Fruit fly (Drosophila melanogaster) whole organism, prepupa: ENCODE measurements around the gene CycB3.

ENCODE experiments used
- Blimp-1 ChIP-seq: fragments of 200-800 bp; sonication (Bioruptor generic); optimal IDR thresholded peaks from 3 replicates; lab custom pipeline; 2017; ENCODE audit warnings: missing biosample characterization, missing genetic modification characterization, mild to moderate bottlenecking, moderate library complexity, missing genetic modification reagents
- CG10631 ChIP-seq: fragments of 200-800 bp; sonication (Bioruptor generic); optimal IDR thresholded peaks from 2 replicates; lab custom pipeline; 2016; ENCODE audit warnings: missing biosample characterization, missing genetic modification characterization
- CG11294 ChIP-seq: fragments of 200-800 bp; sonication (Bioruptor generic); IDR thresholded peaks from 2 replicates; pipeline ENCODE4 v1.3.6; 2022; ENCODE audit warnings: missing biosample characterization, missing genetic modification characterization
- CG11902 ChIP-seq: fragments of 200-800 bp; sonication (Bioruptor generic); optimal IDR thresholded peaks from 3 replicates; lab custom pipeline; 2016; ENCODE audit warnings: missing biosample characterization, missing genetic modification characterization
- CG1621 ChIP-seq: fragments of 200-800 bp; sonication (Bioruptor generic); optimal IDR thresholded peaks from 3 replicates; lab custom pipeline; 2018; ENCODE audit warnings: missing biosample characterization, mild to moderate bottlenecking, missing genetic modification characterization
- CG16779 ChIP-seq: fragments of 200-800 bp; sonication (Bioruptor generic); optimal IDR thresholded peaks from 3 replicates; lab custom pipeline; 2017; ENCODE audit warnings: missing biosample characterization, mild to moderate bottlenecking, missing genetic modification characterization
- CG3032 ChIP-seq: fragments of 200-800 bp; optimal IDR thresholded peaks from 2 replicates; lab custom pipeline; 2019; ENCODE audit warnings: missing biosample characterization, mild to moderate bottlenecking, missing genetic modification characterization, moderate library complexity
- CG31627 ChIP-seq: fragments of 200-800 bp; sonication (Bioruptor generic); optimal IDR thresholded peaks from 3 replicates; lab custom pipeline; 2016; ENCODE audit warnings: missing biosample characterization, missing genetic modification characterization
- CG3919 ChIP-seq: fragments of 200-800 bp; sonication (Bioruptor generic); optimal IDR thresholded peaks from 3 replicates; lab custom pipeline; 2016; ENCODE audit warnings: missing biosample characterization, missing genetic modification characterization
- CG4318 ChIP-seq: fragments of 200-800 bp; sonication (Bioruptor generic); optimal IDR thresholded peaks from 3 replicates; lab custom pipeline; 2017; ENCODE audit warnings: missing biosample characterization, mild to moderate bottlenecking, missing genetic modification characterization
- CG6163 ChIP-seq: fragments of 200-800 bp; sonication (Bioruptor generic); IDR thresholded peaks from 3 replicates; pipeline ENCODE4 v1.3.6; 2022; ENCODE audit warnings: missing biosample characterization, missing genetic modification characterization
- CG6276 ChIP-seq: fragments of 200-800 bp; sonication (Bioruptor generic); optimal IDR thresholded peaks from 2 replicates; lab custom pipeline; 2017; ENCODE audit warnings: missing biosample characterization, mild to moderate bottlenecking, missing genetic modification characterization
- CG6792 ChIP-seq: fragments of 200-800 bp; sonication (Bioruptor generic); optimal IDR thresholded peaks from 3 replicates; lab custom pipeline; 2016; ENCODE audit warnings: missing biosample characterization, missing genetic modification characterization
- CG6808 ChIP-seq: fragments of 200-800 bp; sonication (Bioruptor generic); optimal IDR thresholded peaks from 3 replicates; lab custom pipeline; 2017; ENCODE audit warnings: missing biosample characterization, missing genetic modification characterization, mild to moderate bottlenecking, moderate library complexity, missing genetic modification reagents
- CG6854 ChIP-seq: fragments of 200-800 bp; sonication (Bioruptor generic); optimal IDR thresholded peaks from 2 replicates; lab custom pipeline; 2017; ENCODE audit warnings: missing biosample characterization, mild to moderate bottlenecking, missing genetic modification characterization
- CG7368 ChIP-seq: fragments of 200-800 bp; sonication (Bioruptor generic); optimal IDR thresholded peaks from 3 replicates; lab custom pipeline; 2016; ENCODE audit warnings: missing biosample characterization, missing genetic modification characterization
- CG8319 ChIP-seq: fragments of 200-800 bp; sonication (Bioruptor generic); optimal IDR thresholded peaks from 3 replicates; lab custom pipeline; 2016; ENCODE audit warnings: missing biosample characterization, missing genetic modification characterization
- CG9139 ChIP-seq: fragments of 200-800 bp; sonication (Bioruptor generic); optimal IDR thresholded peaks from 3 replicates; lab custom pipeline; 2017; ENCODE audit warnings: missing biosample characterization, mild to moderate bottlenecking, missing genetic modification characterization
- Eip78C ChIP-seq: fragments of 200-800 bp; sonication (Bioruptor generic); peaks from one replicate; lab custom pipeline; 2016; ENCODE audit warnings: missing biosample characterization, missing genetic modification characterization
- Eip93F ChIP-seq: fragments of 200-800 bp; sonication (Bioruptor generic); optimal IDR thresholded peaks from 2 replicates; lab custom pipeline; 2016; ENCODE audit warnings: missing biosample characterization, mild to moderate bottlenecking, missing genetic modification characterization
- Ets21C ChIP-seq: fragments of 200-800 bp; sonication (Bioruptor generic); optimal IDR thresholded peaks from 3 replicates; lab custom pipeline; 2016; ENCODE audit warnings: missing biosample characterization, missing genetic modification characterization
- Ets96B ChIP-seq: fragments of 200-800 bp; optimal IDR thresholded peaks from 2 replicates; lab custom pipeline; 2019; ENCODE audit warnings: missing biosample characterization, mild to moderate bottlenecking, missing genetic modification characterization, moderate library complexity
- Gug ChIP-seq: fragments of 200-800 bp; sonication (Bioruptor generic); IDR thresholded peaks from 2 replicates; pipeline ENCODE4 v1.3.6; 2022; ENCODE audit warnings: missing biosample characterization, missing genetic modification characterization
- Hr39 ChIP-seq: fragments of 200-800 bp; sonication (Bioruptor generic); optimal IDR thresholded peaks from 2 replicates; lab custom pipeline; 2016; ENCODE audit warnings: missing biosample characterization, missing genetic modification characterization
- OdsH ChIP-seq: fragments of 200-800 bp; sonication (Bioruptor generic); optimal IDR thresholded peaks from 3 replicates; lab custom pipeline; 2016; ENCODE audit warnings: missing biosample characterization, missing genetic modification characterization
- Smox ChIP-seq: fragments of 200-800 bp; sonication (Bioruptor generic); optimal IDR thresholded peaks from 3 replicates; lab custom pipeline; 2016; ENCODE audit warnings: missing biosample characterization, missing genetic modification characterization
- achi ChIP-seq: fragments of 200-800 bp; sonication (Bioruptor generic); optimal IDR thresholded peaks from 3 replicates; lab custom pipeline; 2016; ENCODE audit warnings: missing biosample characterization, missing genetic modification characterization
- cyc ChIP-seq: fragments of 200-800 bp; sonication (Bioruptor generic); optimal IDR thresholded peaks from 3 replicates; lab custom pipeline; 2016; ENCODE audit warnings: missing biosample characterization, missing genetic modification characterization
- dac ChIP-seq: fragments of 200-800 bp; sonication (Bioruptor generic); optimal IDR thresholded peaks from 2 replicates; lab custom pipeline; 2017; ENCODE audit warnings: missing biosample characterization, mild to moderate bottlenecking, missing genetic modification characterization
- dsx ChIP-seq: fragments of 200-800 bp; optimal IDR thresholded peaks from 3 replicates; lab custom pipeline; 2019; ENCODE audit warnings: missing biosample characterization, mild to moderate bottlenecking, missing genetic modification characterization, moderate library complexity; ENCODE audit not compliant: poor library complexity, severe bottlenecking
- fd59A ChIP-seq: fragments of 200-800 bp; sonication (Bioruptor generic); optimal IDR thresholded peaks from 2 replicates; lab custom pipeline; 2017; ENCODE audit warnings: missing biosample characterization, mild to moderate bottlenecking, missing genetic modification characterization, missing genetic modification reagents
- fd85E ChIP-seq: fragments of 200-800 bp; sonication (Bioruptor generic); optimal IDR thresholded peaks from 3 replicates; lab custom pipeline; 2016; ENCODE audit warnings: missing biosample characterization, missing genetic modification characterization
- fkh ChIP-seq: fragments of 200-800 bp; sonication (Bioruptor generic); optimal IDR thresholded peaks from 3 replicates; lab custom pipeline; 2017; ENCODE audit warnings: missing biosample characterization, mild to moderate bottlenecking, missing genetic modification characterization, moderate library complexity
- lz ChIP-seq: fragments of 200-800 bp; sonication (Bioruptor generic); optimal IDR thresholded peaks from 3 replicates; lab custom pipeline; 2016; ENCODE audit warnings: missing biosample characterization, missing genetic modification characterization
- net ChIP-seq: fragments of 200-800 bp; sonication (Bioruptor generic); optimal IDR thresholded peaks from 3 replicates; lab custom pipeline; 2016; ENCODE audit warnings: missing biosample characterization, missing genetic modification characterization
- pdm3 ChIP-seq: fragments of 200-800 bp; sonication (Bioruptor generic); optimal IDR thresholded peaks from 3 replicates; lab custom pipeline; 2016; ENCODE audit warnings: missing biosample characterization, missing genetic modification characterization
- spab ChIP-seq: fragments of 200-800 bp; sonication (Bioruptor generic); optimal IDR thresholded peaks from 2 replicates; lab custom pipeline; 2017; ENCODE audit warnings: missing biosample characterization, mild to moderate bottlenecking, missing genetic modification characterization, missing genetic modification reagents
- ss ChIP-seq, 2 experiments: fragments of 200-800 bp; sonication (Bioruptor generic); optimal IDR thresholded peaks; 2 replicates in 1 of 2; 3 replicates in 1 of 2; lab custom pipeline; 2017 to 2018; ENCODE audit warnings: mild to moderate bottlenecking in 2 of 2, missing biosample characterization in 2 of 2, missing genetic modification characterization in 2 of 2, moderate library complexity in 1 of 2
- svp ChIP-seq: fragments of 200-800 bp; sonication (Bioruptor generic); peaks from one replicate; lab custom pipeline; 2016; ENCODE audit warnings: missing biosample characterization, missing genetic modification characterization
- vri ChIP-seq: fragments of 200-800 bp; sonication (Bioruptor generic); optimal IDR thresholded peaks from 3 replicates; lab custom pipeline; 2016; ENCODE audit warnings: missing biosample characterization, mild to moderate bottlenecking, missing genetic modification characterization

CycB3 gene

DNA sequence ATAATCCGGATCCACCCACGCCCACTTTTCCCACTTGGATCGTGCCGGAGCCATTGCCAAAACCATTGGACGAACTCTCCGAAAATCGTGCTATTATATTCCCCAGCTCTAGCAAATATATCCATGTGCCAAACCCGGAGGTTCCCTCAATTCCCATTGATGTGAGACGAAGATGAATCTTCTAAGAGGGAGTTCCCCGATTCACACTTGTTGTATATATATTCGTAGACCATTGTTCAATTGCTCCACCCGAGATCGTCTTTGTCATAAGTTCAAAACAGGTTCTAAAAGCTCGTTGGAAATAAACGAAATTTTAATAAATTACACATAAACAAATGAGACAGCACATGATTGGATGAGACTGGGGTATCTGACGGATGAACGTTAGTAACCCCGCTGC is 6.7 kb downstream of the CycB3 start:
- TF ChIP-seq CG11902 (GFP tag; lab: Kevin White, UChicago) (no peak), ss (GFP tag; optimal IDR thresholded peaks at IDR 0.05; lab: Kevin White, UChicago) (no peak), CG9139 (no peak), CG4318 (GFP tag; lab: Kevin White, UChicago) (no peak), CG3032 (tag; lab: Kevin White, UChicago) (no peak), Ets21C (GFP tag; lab: Kevin White, UChicago) (no peak), CG6854 (GFP tag; lab: Kevin White, UChicago) (no peak), CG6163 (GFP tag; lab: Robert Waterston, UW) (no peak), cyc (GFP tag; lab: Kevin White, UChicago) (no peak), OdsH (GFP tag; lab: Kevin White, UChicago) (no peak), CG16779 (tag; lab: Kevin White, UChicago) (no peak), Smox (GFP tag; lab: Kevin White, UChicago) (no peak), Blimp-1 (GFP tag; lab: Kevin White, UChicago) (no peak), Ets96B (tag; lab: Kevin White, UChicago) (no peak), CG8319 (no peak), spab (no peak), CG31627 (GFP tag; lab: Kevin White, UChicago) (no peak)

dm6 chr3R:24862574-24863089 is 8.0 kb downstream of the CycB3 start, which contains the start of gene CG7016:
TSS of gene CG7016 (plus strand) at chr3R:24862931.
- TF ChIP-seq vri (GFP tag; lab: Kevin White, UChicago) (peak; percentile 48), fkh (peak; percentile 31), CG6276 (GFP tag; lab: Kevin White, UChicago) (no peak), svp (GFP tag; lab: Kevin White, UChicago) (peak; percentile 50)

dm6 chr3R:24862065-24862464 is 8.6 kb downstream of the CycB3 start, which contains the start of gene CG13640:
TSS of gene CG13640 (minus strand) at chr3R:24862165.
- no peak for TF ChIP-seq CG6854 (GFP tag; lab: Kevin White, UChicago)
- TF ChIP-seq CG11294 (GFP tag; lab: Robert Waterston, UW): no peak
- TF ChIP-seq lz (GFP tag; lab: Kevin White, UChicago): no peak
- TF ChIP-seq CG6792 (GFP tag; lab: Kevin White, UChicago): no peak
- TF ChIP-seq dac (GFP tag; lab: Kevin White, UChicago): no peak
- no peak for TF ChIP-seq Ets21C (GFP tag; lab: Kevin White, UChicago)
- TF ChIP-seq vri (GFP tag; lab: Kevin White, UChicago): no peak
- TF ChIP-seq CG1621: no peak
- no peak for TF ChIP-seq fd59A (GFP tag; lab: Kevin White, UChicago)
- no peak for TF ChIP-seq dsx (GFP tag; lab: Kevin White, UChicago)
- TF ChIP-seq Smox (GFP tag; lab: Kevin White, UChicago): no peak
- no peak for TF ChIP-seq Blimp-1 (GFP tag; lab: Kevin White, UChicago)
- no peak for TF ChIP-seq Hr39 (GFP tag; lab: Kevin White, UChicago)

DNA sequence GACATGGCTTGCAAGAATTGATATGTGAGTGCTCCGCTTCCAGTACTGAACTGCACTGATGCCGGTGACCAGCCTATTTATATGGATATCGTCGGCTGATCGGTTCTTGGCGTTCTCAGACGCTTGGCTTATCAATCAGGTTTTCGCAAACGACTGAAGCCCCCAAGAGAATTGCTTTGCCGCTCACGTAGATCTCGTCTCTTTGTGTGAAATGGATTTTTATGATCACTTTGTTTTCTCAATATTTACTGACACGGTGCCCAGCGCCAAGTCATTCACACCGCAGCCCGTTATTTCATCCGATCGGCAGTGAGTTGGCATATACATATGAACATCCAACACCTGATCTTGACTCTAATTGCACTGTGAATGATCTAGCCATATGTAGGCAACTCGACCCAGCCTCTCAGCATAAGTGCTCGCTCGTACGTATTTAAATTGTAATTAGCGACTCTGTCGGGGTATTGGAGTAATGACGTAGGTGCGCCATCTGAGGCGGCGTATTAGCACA is 10.2 kb downstream of the CycB3 start, which contains the start of gene CG13639:
TSS of gene CG13639 (minus strand) at position 51 of the 511 bp plus-strand sequence.
- no peak for TF ChIP-seq achi (GFP tag; lab: Kevin White, UChicago)
- TF ChIP-seq CG10631 (GFP tag; lab: Kevin White, UChicago): no peak
- no peak for TF ChIP-seq vri (GFP tag; lab: Kevin White, UChicago)
- TF ChIP-seq CG31627 (GFP tag; lab: Kevin White, UChicago): no peak
- TF ChIP-seq fd85E (GFP tag; lab: Kevin White, UChicago): no peak
- TF ChIP-seq Eip93F: no peak
- TF ChIP-seq pdm3 (GFP tag; lab: Kevin White, UChicago): no peak
- no peak for TF ChIP-seq net
- 0 out of 3 replicates have a peak, but pooled peaks have one; percentile 24 for TF ChIP-seq CG6163 (GFP tag; lab: Robert Waterston, UW)
- no peak for TF ChIP-seq CG8319
- no peak for TF ChIP-seq CG7368
- TF ChIP-seq CG3919 (GFP tag; lab: Kevin White, UChicago): no peak
- no peak for TF ChIP-seq Gug (GFP tag; lab: Robert Waterston, UW)
- peak; percentile 27 for TF ChIP-seq CG9139
- TF ChIP-seq CG6808: no peak
- TF ChIP-seq Ets96B (tag; lab: Kevin White, UChicago): no peak
- peak in 1 of 2 experiments; percentile 51 for TF ChIP-seq ss (GFP tag; optimal IDR thresholded peaks at IDR 0.05; lab: Kevin White, UChicago)
- TF ChIP-seq Eip78C (GFP tag; lab: Kevin White, UChicago): peak; percentile 69
- TF ChIP-seq CG6854 (GFP tag; lab: Kevin White, UChicago): no peak
